Fruit fly (Drosophila melanogaster): ENCODE measurements around the gene Ugt36A1.
A peak's percentile ranks its signal among the peaks of the same experiment; 100 is the strongest.

Gene Ugt36A1

dm6 chr2L:3573907-3574306 lies 45.0 kb upstream of the Ugt36A1 start (continued):
- TF ChIP-seq Tbp (GFP tag; optimal IDR thresholded peaks at IDR 0.05) (no peak), CG43689 (GFP tag; IDR thresholded peaks at IDR 0.05) (0 out of 2 replicates have a peak, but pooled peaks have one; percentile 20), disco-r (GFP tag; optimal IDR thresholded peaks at IDR 0.05) (peak; percentile 15), Taf1 (GFP tag; IDR thresholded peaks at IDR 0.05) (peak; percentile 37; the same call in 1 of the 2 replicates), lbe (GFP tag; optimal IDR thresholded peaks at IDR 0.05) (no peak), CG8944 (GFP tag; optimal IDR thresholded peaks at IDR 0.05) (peak; percentile 82), Hand (GFP tag; optimal IDR thresholded peaks at IDR 0.05) (no peak), Hr3 (GFP tag; optimal IDR thresholded peaks at IDR 0.05) (peak; percentile 70), oc (tag; optimal IDR thresholded peaks at IDR 0.05) (peak; percentile 69), Nf-YB (GFP tag; optimal IDR thresholded peaks at IDR 0.05) (peak; percentile 35), CG7271 (tag; optimal IDR thresholded peaks at IDR 0.05) (peak; percentile 20), shn (GFP tag; optimal IDR thresholded peaks at IDR 0.05) (peak; percentile 55), cato (GFP tag; optimal IDR thresholded peaks at IDR 0.05; ENCODE audit: borderline replicate concordance) (peak; percentile 82), eve (GFP tag; optimal IDR thresholded peaks at IDR 0.05) (no peak), exex (tag; optimal IDR thresholded peaks at IDR 0.05) (no peak), CG4707 (GFP tag; optimal IDR thresholded peaks at IDR 0.05) (peak; percentile 63), esg (GFP tag; conservative IDR thresholded peaks at IDR 0.05) (peak; percentile 51), CG12942 (GFP tag; optimal IDR thresholded peaks at IDR 0.05) (peak; percentile 67), CG11695 (GFP tag; IDR thresholded peaks at IDR 0.05) (peak; percentile 76), CG33557 (GFP tag; optimal IDR thresholded peaks at IDR 0.05) (peak; percentile 80), H15 (GFP tag; IDR thresholded peaks at IDR 0.05) (peak; percentile 82), wdn (GFP tag; IDR thresholded peaks at IDR 0.05) (0 out of 2 replicates have a peak, but pooled peaks have one; percentile 42), HHEX (GFP tag; optimal IDR thresholded peaks at IDR 0.05) (peak; percentile 52), CG7556 (GFP tag; optimal IDR thresholded peaks at IDR 0.05) (peak; percentile 34), NK7.1 (GFP tag; optimal IDR thresholded peaks at IDR 0.05) (peak; percentile 64), nmo (GFP tag; optimal IDR thresholded peaks at IDR 0.05) (peak; percentile 90), tx (GFP tag; optimal IDR thresholded peaks at IDR 0.05) (peak; percentile 36), unc-4 (GFP tag; IDR thresholded peaks at IDR 0.05; ENCODE audit: partially characterized antibody) (no peak), odd (GFP tag; optimal IDR thresholded peaks at IDR 0.05) (peak; percentile 77), pb (GFP tag; optimal IDR thresholded peaks at IDR 0.05) (peak; percentile 68), CG14965 (GFP tag; optimal IDR thresholded peaks at IDR 0.05; ENCODE audit: borderline replicate concordance) (no peak), CG4328 (GFP tag; optimal IDR thresholded peaks at IDR 0.05) (no peak), fd96Cb (tag; optimal IDR thresholded peaks at IDR 0.05) (peak; percentile 87), CG2129 (GFP tag; IDR thresholded peaks at IDR 0.05; ENCODE audit: partially characterized antibody) (no peak), gcm (GFP tag; optimal IDR thresholded peaks at IDR 0.05) (peak; percentile 62), CG6654 (GFP tag; optimal IDR thresholded peaks at IDR 0.05) (peak; percentile 54), Atf6 (GFP tag; IDR thresholded peaks at IDR 0.05) (no peak), cwo (GFP tag; optimal IDR thresholded peaks at IDR 0.05) (no peak), Bgb (GFP tag; IDR thresholded peaks at IDR 0.05; ENCODE audit: partially characterized antibody) (no peak), Max (GFP tag; optimal IDR thresholded peaks at IDR 0.05) (peak; percentile 59), CG9797 (GFP tag; optimal IDR thresholded peaks at IDR 0.05) (no peak), NfI (GFP tag; optimal IDR thresholded peaks at IDR 0.05) (peak; percentile 69), her (GFP tag; optimal IDR thresholded peaks at IDR 0.05) (peak; percentile 53), pita (GFP tag; optimal IDR thresholded peaks at IDR 0.05) (no peak), gcm2 (GFP tag; optimal IDR thresholded peaks at IDR 0.05) (peak; percentile 45), CG18011 (GFP tag; optimal IDR thresholded peaks at IDR 0.05) (no peak), jumu (GFP tag; optimal IDR thresholded peaks at IDR 0.05) (no peak), CG2712 (tag; optimal IDR thresholded peaks at IDR 0.05) (peak; percentile 88), hkb (optimal IDR thresholded peaks at IDR 0.05) (no peak), hkb (GFP tag; IDR thresholded peaks at IDR 0.05) (peak; percentile 80), CG17829 (tag; optimal IDR thresholded peaks at IDR 0.05) (peak; percentile 85)
